Fruit fly (Drosophila melanogaster) whole organism, wandering third instar larva: ENCODE measurements around the gene defl.

Source experiments
- CG9705 ChIP-seq: fragments of 200-800 bp; sonication (Bioruptor generic); optimal IDR thresholded peaks from 2 replicates; lab custom pipeline; 2018; ENCODE audit warnings: missing biosample characterization, mild to moderate bottlenecking, missing genetic modification characterization
- Dfd ChIP-seq: fragments of >200 bp; optimal IDR thresholded peaks from 2 replicates; lab custom pipeline; 2017; ENCODE audit warnings: missing biosample characterization, missing genetic modification characterization
- dmrt93B ChIP-seq: fragments of 200-800 bp; sonication (Bioruptor generic); optimal IDR thresholded peaks from 2 replicates; lab custom pipeline; 2018; ENCODE audit warnings: missing biosample characterization, mild to moderate bottlenecking, missing genetic modification characterization
- pan ChIP-seq: fragments of >200 bp; optimal IDR thresholded peaks from 2 replicates; lab custom pipeline; 2017
- tai ChIP-seq: sonication (Bioruptor generic); optimal IDR thresholded peaks from 2 replicates; lab custom pipeline; 2016; ENCODE audit warnings: missing biosample characterization, missing genetic modification characterization

DNA sequence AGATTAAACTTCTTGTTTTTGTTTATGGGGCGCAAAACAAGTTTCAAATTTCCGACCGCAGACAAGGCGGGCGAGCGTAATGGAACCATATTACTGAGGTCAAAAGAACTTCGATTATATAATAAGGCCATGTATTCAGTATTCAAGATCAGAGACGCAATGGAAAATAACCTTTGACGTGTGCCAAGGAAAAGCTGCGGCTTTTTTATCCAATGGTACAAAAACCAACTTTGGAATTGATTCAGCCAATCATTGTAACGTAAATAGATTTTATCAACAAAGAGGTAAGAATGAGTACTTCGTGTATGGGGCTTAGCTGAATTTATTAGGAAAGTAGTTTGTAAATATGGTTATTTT lies 25.7 kb upstream of the defl start:
- TF ChIP-seq dmrt93B (GFP tag; lab: Kevin White, UChicago) = no peak
- TF ChIP-seq CG9705 (GFP tag; lab: Kevin White, UChicago) = no peak
- TF ChIP-seq pan = no peak
- TF ChIP-seq Dfd (GFP tag; lab: Kevin White, UChicago) = no peak
- no peak for TF ChIP-seq tai (GFP tag; lab: Kevin White, UChicago)
